Worm (Caenorhabditis elegans): ENCODE results near the gene arrd-12.

Gene arrd-12

ce11 chrII:13737751-13738525, 28.1 kb upstream of the arrd-12 start (continued):
- TF ChIP-seq hlh-11 (tag; optimal IDR thresholded peaks at IDR 0.05) (peak; percentile 87), lin-13 (GFP tag; optimal IDR thresholded peaks at IDR 0.05) (no peak), T26A8.4 (GFP tag; IDR thresholded peaks at IDR 0.05) (no peak), Y75B8A.6 (GFP tag; IDR thresholded peaks at IDR 0.05) (no peak), R02D3.7 (tag; optimal IDR thresholded peaks at IDR 0.05) (no peak), dmd-6 (GFP tag; IDR thresholded peaks at IDR 0.05) (peak; percentile 61), lsy-2 (tag; optimal IDR thresholded peaks at IDR 0.05) (peak in 1 of 2 experiments; percentile 1), mdl-1 (tag; optimal IDR thresholded peaks at IDR 0.05) (peak in 1 of 2 experiments; percentile 68), spr-1 (tag; optimal IDR thresholded peaks at IDR 0.05) (no peak), daf-16 (GFP tag; optimal IDR thresholded peaks at IDR 0.05) (no peak), daf-16 (tag; optimal IDR thresholded peaks at IDR 0.05) (peak; percentile 99), dmd-8 (GFP tag; IDR thresholded peaks at IDR 0.05) (no peak), attf-4 (tag; optimal IDR thresholded peaks at IDR 0.05) (no peak), nhr-11 (tag; optimal IDR thresholded peaks at IDR 0.05) (no peak), hif-1 (tag; optimal IDR thresholded peaks at IDR 0.05) (peak in 1 of 2 experiments; percentile 22), tra-1 (GFP tag; IDR thresholded peaks at IDR 0.05) (no peak), ctbp-1 (GFP tag; IDR thresholded peaks at IDR 0.05) (no peak), nhr-102 (tag; optimal IDR thresholded peaks at IDR 0.05) (peak; percentile 61), ceh-32 (tag; optimal IDR thresholded peaks at IDR 0.05; ENCODE audit: poor library complexity) (no peak)

- TF ChIP-seq aha-1 (tag) (peak; percentile 83), lim-7 (GFP tag; IDR thresholded peaks at IDR 0.05) (no peak), jun-1 (tag; optimal IDR thresholded peaks at IDR 0.05) (no peak), unc-130 (GFP tag; optimal IDR thresholded peaks at IDR 0.05) (no peak)
Measured at ce11 chrII:13739423-13739822, 26.6 kb upstream of the arrd-12 start.

- TF ChIP-seq ztf-11 (tag; optimal IDR thresholded peaks at IDR 0.05) (no peak), nhr-48 (tag; optimal IDR thresholded peaks at IDR 0.05) (no peak), aha-1 (tag) (peak; percentile 20)
Measured at ce11 chrII:13741449-13741848, 24.6 kb upstream of the arrd-12 start, which contains the start of gene mig-14. Gene mig-14, plus strand, starts transcription at chrII:13741738.

- TF ChIP-seq aha-1 (tag), result peak; percentile 83
- TF ChIP-seq unc-130 (GFP tag; optimal IDR thresholded peaks at IDR 0.05), result no peak
- peak in 1 of 2 experiments; percentile 34 for TF ChIP-seq unc-62 (GFP tag; optimal IDR thresholded peaks at IDR 0.05 in 1 of 2)
- TF ChIP-seq unc-62 (tag; optimal IDR thresholded peaks at IDR 0.05), result no peak
Measured at ce11 chrII:13750128-13750527, 15.9 kb upstream of the arrd-12 start.

ce11 chrII:13751030-13751429, 15.0 kb upstream of the arrd-12 start:
- TF ChIP-seq ceh-32 (tag; optimal IDR thresholded peaks at IDR 0.05; ENCODE audit: poor library complexity) (no peak), tra-1 (GFP tag; IDR thresholded peaks at IDR 0.05) (0 out of 2 replicates have a peak, but pooled peaks have one; percentile 27), nhr-28 (tag; optimal IDR thresholded peaks at IDR 0.05) (peak; percentile 13), mdl-1 (tag; optimal IDR thresholded peaks at IDR 0.05) (peak in 1 of 2 experiments; percentile 11)

ce11 chrII:13752016-13752415, 14.0 kb upstream of the arrd-12 start, which contains the start of gene arrd-14:
Gene arrd-14, plus strand, starts transcription at chrII:13752316.
- TF ChIP-seq F10B5.3 (tag; optimal IDR thresholded peaks at IDR 0.05) (no peak), ceh-28 (tag; optimal IDR thresholded peaks at IDR 0.05) (no peak), unc-62 (GFP tag; optimal IDR thresholded peaks at IDR 0.05 in 1 of 2) (no peak), unc-62 (tag; optimal IDR thresholded peaks at IDR 0.05) (no peak), nhr-6 (tag; optimal IDR thresholded peaks at IDR 0.05) (no peak), pha-4 (GFP tag; IDR thresholded peaks at IDR 0.05) (no peak), pha-4 (tag; optimal IDR thresholded peaks at IDR 0.05) (no peak), unc-39 (tag; optimal IDR thresholded peaks at IDR 0.05) (no peak)

Measured in whole organism, L4 larva.